Fruit fly (Drosophila melanogaster) S2 (cell line): Measurements from ENCODE around the gene mus304.

Experiments
- CG8478 ChIP-seq: fragments of >200 bp; optimal IDR thresholded peaks from 2 replicates; lab custom pipeline; 2018
- CTCF ChIP-seq, 2 experiments: fragments of >200 bp; optimal IDR thresholded peaks; 2 replicates each; lab custom pipeline; 2018

dm6 chr3L:18093875-18094274 lies 15.7 kb upstream of the mus304 start:
- TF ChIP-seq CTCF (optimal IDR thresholded peaks at IDR 0.05; lab: Kevin White, UChicago) (no peak), CG8478 (lab: Kevin White, UChicago) (no peak)
